Fruit fly (Drosophila melanogaster) S2 (cell line): ENCODE results near the gene CG31677.

Source experiments
- CG8478 ChIP-seq: fragments of >200 bp; optimal IDR thresholded peaks from 2 replicates; lab custom pipeline; 2018
- CTCF ChIP-seq, 2 experiments: fragments of >200 bp; optimal IDR thresholded peaks; 2 replicates each; lab custom pipeline; 2018

DNA sequence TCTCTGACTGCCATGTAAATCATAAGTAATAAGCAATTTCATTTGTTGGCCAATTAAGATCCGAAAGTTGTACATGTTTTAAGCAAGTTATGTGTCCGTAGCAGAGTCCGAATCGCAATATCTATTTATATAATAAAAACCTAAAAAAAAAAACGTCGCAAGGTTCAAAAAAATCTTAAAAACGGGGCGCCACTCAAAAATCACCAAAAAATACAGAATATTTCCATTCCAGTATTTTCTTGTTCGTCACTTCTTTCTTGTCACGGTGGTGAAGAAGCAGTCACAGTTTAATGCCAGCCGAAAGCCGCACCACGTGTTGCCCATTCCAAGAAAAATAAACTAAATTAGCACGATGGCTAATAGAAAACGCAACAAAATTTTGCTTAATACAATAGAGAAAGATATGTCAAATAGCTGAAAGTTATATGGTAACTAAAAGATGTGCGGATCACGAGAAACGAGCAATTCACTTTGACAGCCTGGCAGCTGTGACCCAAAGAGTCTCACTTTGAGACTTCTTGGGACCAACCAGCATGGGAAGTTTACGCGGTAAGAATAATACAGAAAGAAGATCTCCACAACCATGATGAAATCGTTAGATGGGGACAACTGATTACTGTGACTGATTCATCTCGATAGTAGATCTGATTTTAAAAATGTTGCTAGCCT lies 43.4 kb upstream of the CG31677 start:
- TF ChIP-seq CG8478 (no peak), CTCF (optimal IDR thresholded peaks at IDR 0.05; lab: Kevin White, UChicago) (peak in 1 of 2 experiments; percentile 26)
